Worm (Caenorhabditis elegans): ENCODE measurements around the gene bbs-2.

DNA sequence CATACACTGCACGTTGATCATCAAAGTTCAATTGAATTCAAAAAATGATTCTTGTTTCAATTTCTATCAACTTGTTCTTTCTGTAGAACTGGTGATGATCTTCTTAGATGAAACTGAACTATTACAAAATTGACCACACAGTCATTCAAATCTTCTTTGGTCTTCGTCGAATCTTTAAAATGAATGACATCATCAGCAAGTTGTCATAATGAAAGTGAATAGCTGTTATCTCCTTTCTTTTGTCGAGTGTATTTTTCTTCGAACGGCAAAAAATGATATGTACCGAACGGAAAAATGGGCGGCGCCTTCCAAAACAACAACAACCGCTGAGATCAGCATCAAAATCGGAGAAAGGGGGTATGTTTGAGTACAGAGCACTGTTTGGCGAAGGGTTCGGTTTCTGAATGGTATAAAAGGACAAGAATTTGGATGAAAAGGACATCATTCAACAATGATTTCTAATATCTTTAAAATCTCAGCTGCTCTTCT is 43.7 kb downstream of the bbs-2 start, which contains the start of gene ora-1:
- TF ChIP-seq him-1 (tag; optimal IDR thresholded peaks at IDR 0.05) (no peak), dao-5 (tag; optimal IDR thresholded peaks at IDR 0.05) (no peak), W03F9.2 (tag; optimal IDR thresholded peaks at IDR 0.05) (no peak)
